Fruit fly (Drosophila melanogaster) whole organism, embryonic: ENCODE measurements around the gene CG32074.

Source experiments
- Dek ChIP-seq: fragments of 200-800 bp; sonication (Bioruptor generic); optimal IDR thresholded peaks from 3 replicates; lab custom pipeline; 2019; ENCODE audit warnings: missing biosample characterization, mild to moderate bottlenecking, missing genetic modification characterization, moderate library complexity
- danr ChIP-seq: fragments of 200-800 bp; sonication (Bioruptor generic); IDR thresholded peaks from 2 replicates; pipeline ENCODE4 v1.3.6; 2022; ENCODE audit warnings: missing biosample characterization, missing genetic modification characterization

dm6 chr3L:11124841-11125240 lies 7.3 kb downstream of the CG32074 start:
- TF ChIP-seq danr (GFP tag; lab: Robert Waterston, UW) (no peak), Dek (tag; lab: Kevin White, UChicago) (no peak)
